Fruit fly (Drosophila melanogaster) whole organism, embryonic: Measurements from ENCODE around the gene GC.

Source experiments
- Atf3 ChIP-seq: fragments of 200-800 bp; sonication (Bioruptor generic); optimal IDR thresholded peaks from 3 replicates; lab custom pipeline; 2016; ENCODE audit warnings: missing biosample characterization, missing genetic modification characterization
- Atf6 ChIP-seq: fragments of 200-800 bp; sonication (Bioruptor generic); IDR thresholded peaks from 2 replicates; pipeline ENCODE4 v1.3.6; 2022; ENCODE audit warnings: missing biosample characterization, missing genetic modification characterization
- BEAF-32 ChIP-seq: fragments of 200-800 bp; sonication (Bioruptor generic); optimal IDR thresholded peaks from 3 replicates; lab custom pipeline; 2017; ENCODE audit warnings: missing biosample characterization, missing genetic modification characterization, mild to moderate bottlenecking, moderate library complexity, missing genetic modification reagents
- CG10959 ChIP-seq: fragments of 200-800 bp; sonication (Bioruptor generic); IDR thresholded peaks from 2 replicates; pipeline ENCODE4 v1.3.6; 2022; ENCODE audit warnings: missing biosample characterization, missing genetic modification characterization
- CG12155 ChIP-seq: fragments of 200-800 bp; sonication (Bioruptor generic); optimal IDR thresholded peaks from 3 replicates; lab custom pipeline; 2016; ENCODE audit warnings: missing biosample characterization, missing genetic modification characterization
- CG12219 ChIP-seq: fragments of 200-800 bp; sonication (Bioruptor generic); optimal IDR thresholded peaks from 3 replicates; lab custom pipeline; 2018; ENCODE audit warnings: missing biosample characterization, mild to moderate bottlenecking, missing genetic modification characterization
- CG13296 ChIP-seq: fragments of 200-800 bp; sonication (Bioruptor generic); optimal IDR thresholded peaks from 3 replicates; lab custom pipeline; 2018; ENCODE audit warnings: missing biosample characterization, mild to moderate bottlenecking, missing genetic modification characterization
- CG1529 ChIP-seq: fragments of 200-800 bp; sonication (Bioruptor generic); optimal IDR thresholded peaks from 3 replicates; lab custom pipeline; 2018; ENCODE audit warnings: missing biosample characterization, missing genetic modification characterization
- CG15696 ChIP-seq: fragments of 200-800 bp; sonication (Bioruptor generic); optimal IDR thresholded peaks from 2 replicates; lab custom pipeline; 2019; ENCODE audit warnings: missing biosample characterization, mild to moderate bottlenecking, missing genetic modification characterization, moderate library complexity
- CG1603 ChIP-seq: fragments of 200-800 bp; sonication (Bioruptor generic); optimal IDR thresholded peaks from 2 replicates; lab custom pipeline; 2019; ENCODE audit warnings: missing biosample characterization, mild to moderate bottlenecking, missing genetic modification characterization, moderate library complexity
- CG16815 ChIP-seq: fragments of 200-800 bp; sonication (Bioruptor generic); optimal IDR thresholded peaks from 3 replicates; lab custom pipeline; 2017; ENCODE audit warnings: missing biosample characterization, mild to moderate bottlenecking, missing genetic modification characterization
- CG17829 ChIP-seq: fragments of 200-800 bp; optimal IDR thresholded peaks from 2 replicates; lab custom pipeline; 2019; ENCODE audit warnings: missing biosample characterization, mild to moderate bottlenecking, missing genetic modification characterization, moderate library complexity
- CG17912 ChIP-seq: fragments of 200-800 bp; sonication (Bioruptor generic); optimal IDR thresholded peaks from 2 replicates; lab custom pipeline; 2018; ENCODE audit warnings: missing biosample characterization, mild to moderate bottlenecking, missing genetic modification characterization
- CG18619 ChIP-seq: fragments of 200-800 bp; sonication (Bioruptor generic); optimal IDR thresholded peaks from 3 replicates; lab custom pipeline; 2017; ENCODE audit warnings: missing biosample characterization, mild to moderate bottlenecking, missing genetic modification characterization
- CG3065 ChIP-seq: fragments of 200-800 bp; sonication (Bioruptor generic); optimal IDR thresholded peaks from 2 replicates; lab custom pipeline; 2016; ENCODE audit warnings: missing biosample characterization, missing genetic modification characterization
- CG32772 ChIP-seq: fragments of 200-800 bp; sonication (Bioruptor generic); IDR thresholded peaks from 2 replicates; pipeline ENCODE4 v1.3.6; 2022; ENCODE audit warnings: missing biosample characterization, missing genetic modification characterization
- CG3281 ChIP-seq: fragments of 200-800 bp; sonication (Bioruptor generic); optimal IDR thresholded peaks from 3 replicates; lab custom pipeline; 2017; ENCODE audit warnings: missing biosample characterization, mild to moderate bottlenecking, missing genetic modification characterization
- CG34224 ChIP-seq: fragments of 200-800 bp; sonication (Bioruptor generic); IDR thresholded peaks from 3 replicates; pipeline ENCODE4 v1.3.6; 2022; ENCODE audit warnings: missing biosample characterization, missing genetic modification characterization; ENCODE audit not compliant: partially characterized antibody
- CG34422 ChIP-seq: fragments of 200-800 bp; sonication (Bioruptor generic); IDR thresholded peaks from 3 replicates; pipeline ENCODE4 v1.3.6; 2022; ENCODE audit warnings: missing biosample characterization, missing genetic modification characterization
- CG4282 ChIP-seq: fragments of 200-800 bp; sonication (Bioruptor generic); optimal IDR thresholded peaks from 2 replicates; lab custom pipeline; 2016; ENCODE audit warnings: missing biosample characterization, missing genetic modification characterization
- CG6791 ChIP-seq: fragments of 200-800 bp; sonication (Bioruptor generic); IDR thresholded peaks from 3 replicates; pipeline ENCODE4 v1.3.6; 2022; ENCODE audit warnings: missing biosample characterization, missing genetic modification characterization; ENCODE audit not compliant: partially characterized antibody
- CG7987 ChIP-seq: fragments of 200-800 bp; sonication (Bioruptor generic); optimal IDR thresholded peaks from 2 replicates; lab custom pipeline; 2018; ENCODE audit warnings: missing biosample characterization, mild to moderate bottlenecking, missing genetic modification characterization, moderate library complexity
- CG8359 ChIP-seq: fragments of 200-800 bp; sonication (Bioruptor generic); optimal IDR thresholded peaks from 2 replicates; lab custom pipeline; 2017; ENCODE audit warnings: missing biosample characterization, mild to moderate bottlenecking, missing genetic modification characterization, borderline replicate concordance
- CG8388 ChIP-seq: fragments of 200-800 bp; sonication (Bioruptor generic); optimal IDR thresholded peaks from 2 replicates; lab custom pipeline; 2019; ENCODE audit warnings: missing biosample characterization, mild to moderate bottlenecking, missing genetic modification characterization, moderate library complexity
- CG9817 ChIP-seq: fragments of 200-800 bp; sonication (Bioruptor generic); optimal IDR thresholded peaks from 2 replicates; lab custom pipeline; 2018; ENCODE audit warnings: missing biosample characterization, mild to moderate bottlenecking, missing genetic modification characterization, moderate library complexity
- Camta ChIP-seq: fragments of 200-800 bp; sonication (Bioruptor generic); optimal IDR thresholded peaks from 2 replicates; lab custom pipeline; 2016; ENCODE audit warnings: missing biosample characterization, missing genetic modification characterization
- Dp ChIP-seq: fragments of 200-800 bp; sonication (Bioruptor generic); optimal IDR thresholded peaks from 2 replicates; lab custom pipeline; 2018; ENCODE audit warnings: missing biosample characterization, mild to moderate bottlenecking, missing genetic modification characterization, moderate library complexity
- Gsc ChIP-seq: fragments of 200-800 bp; sonication (Bioruptor generic); IDR thresholded peaks from 2 replicates; pipeline ENCODE4 v1.3.6; 2022; ENCODE audit warnings: missing biosample characterization, missing genetic modification characterization
- Hmx ChIP-seq: fragments of 200-800 bp; sonication (Bioruptor generic); optimal IDR thresholded peaks from 2 replicates; lab custom pipeline; 2016; ENCODE audit warnings: missing biosample characterization, missing genetic modification characterization
- Lpt ChIP-seq: fragments of >200 bp; optimal IDR thresholded peaks from 2 replicates; lab custom pipeline; 2018; ENCODE audit warnings: missing biosample characterization, missing genetic modification characterization
- NC2β ChIP-seq: fragments of 200-800 bp; sonication (Bioruptor generic); optimal IDR thresholded peaks from 2 replicates; lab custom pipeline; 2016; ENCODE audit warnings: missing biosample characterization, missing genetic modification characterization
- Nf-YB ChIP-seq: fragments of 200-800 bp; sonication (Bioruptor generic); optimal IDR thresholded peaks from 3 replicates; lab custom pipeline; 2019; ENCODE audit warnings: missing biosample characterization, mild to moderate bottlenecking, missing genetic modification characterization, moderate library complexity
- NfI ChIP-seq: fragments of 200-800 bp; sonication (Bioruptor generic); optimal IDR thresholded peaks from 3 replicates; lab custom pipeline; 2018; ENCODE audit warnings: missing biosample characterization, mild to moderate bottlenecking, missing genetic modification characterization, moderate library complexity
- Pdp1 ChIP-seq, 2 experiments: fragments of 200-800 bp; sonication (Bioruptor generic); optimal IDR thresholded peaks; 3 replicates each; lab custom pipeline; 2016; ENCODE audit warnings: missing biosample characterization in 2 of 2, missing genetic modification characterization in 2 of 2, mild to moderate bottlenecking in 1 of 2, moderate library complexity in 1 of 2
- Rfx ChIP-seq: fragments of 200-800 bp; sonication (Bioruptor generic); IDR thresholded peaks from 2 replicates; pipeline ENCODE4 v1.3.6; 2022; ENCODE audit warnings: missing biosample characterization, missing genetic modification characterization
- Ssrp ChIP-seq: fragments of 200-800 bp; sonication (Bioruptor generic); optimal IDR thresholded peaks from 2 replicates; lab custom pipeline; 2018; ENCODE audit warnings: missing biosample characterization, mild to moderate bottlenecking, missing genetic modification characterization, moderate library complexity
- cato ChIP-seq: fragments of 200-800 bp; sonication (Bioruptor generic); optimal IDR thresholded peaks from 2 replicates; lab custom pipeline; 2016; ENCODE audit warnings: missing biosample characterization, missing genetic modification characterization, borderline replicate concordance
- corto ChIP-seq: fragments of 200-800 bp; sonication (Bioruptor generic); optimal IDR thresholded peaks from 2 replicates; lab custom pipeline; 2016; ENCODE audit warnings: missing biosample characterization, mild to moderate bottlenecking, missing genetic modification characterization, moderate library complexity
- eyg ChIP-seq: fragments of 200-800 bp; sonication (Bioruptor generic); optimal IDR thresholded peaks from 3 replicates; lab custom pipeline; 2016; ENCODE audit warnings: missing biosample characterization, missing genetic modification characterization
- ind ChIP-seq: fragments of 200-800 bp; sonication (Bioruptor generic); optimal IDR thresholded peaks from 3 replicates; lab custom pipeline; 2016; ENCODE audit warnings: missing biosample characterization, missing genetic modification characterization
- phol ChIP-seq: fragments of 200-800 bp; sonication (Bioruptor generic); optimal IDR thresholded peaks from 3 replicates; lab custom pipeline; 2018; ENCODE audit warnings: missing biosample characterization, mild to moderate bottlenecking, missing genetic modification characterization, moderate library complexity
- schlank ChIP-seq: fragments of 200-800 bp; sonication (Bioruptor generic); optimal IDR thresholded peaks from 2 replicates; lab custom pipeline; 2018; ENCODE audit warnings: missing biosample characterization, mild to moderate bottlenecking, missing genetic modification characterization
- sob ChIP-seq: fragments of 200-800 bp; sonication (Bioruptor generic); IDR thresholded peaks from 2 replicates; pipeline ENCODE4 v1.3.6; 2022; ENCODE audit warnings: missing biosample characterization, missing genetic modification characterization
- sr ChIP-seq: fragments of 200-800 bp; sonication (Bioruptor generic); IDR thresholded peaks from 3 replicates; pipeline ENCODE4 v1.3.6; 2022; ENCODE audit warnings: missing biosample characterization, missing genetic modification characterization
- ttk ChIP-seq: fragments of 200-800 bp; sonication (Bioruptor generic); IDR thresholded peaks from 2 replicates; pipeline ENCODE4 v2.1.2; 2022; ENCODE audit warnings: missing biosample characterization, missing genetic modification characterization
- unc-4 ChIP-seq: fragments of 200-800 bp; sonication (Bioruptor generic); IDR thresholded peaks from 2 replicates; pipeline ENCODE4 v1.3.6; 2022; ENCODE audit warnings: missing biosample characterization, missing genetic modification characterization; ENCODE audit not compliant: partially characterized antibody
- usp ChIP-seq: fragments of >200 bp; optimal IDR thresholded peaks from 2 replicates; lab custom pipeline; 2017; ENCODE audit warnings: missing biosample characterization, missing genetic modification characterization
- zen2 ChIP-seq: fragments of 200-800 bp; sonication (Bioruptor generic); IDR thresholded peaks from 3 replicates; pipeline ENCODE4 v1.3.6; 2022; ENCODE audit warnings: missing biosample characterization, missing genetic modification characterization; ENCODE audit not compliant: partially characterized antibody
- zf30C ChIP-seq: fragments of 200-800 bp; sonication (Bioruptor generic); optimal IDR thresholded peaks from 3 replicates; lab custom pipeline; 2018; ENCODE audit warnings: missing biosample characterization, mild to moderate bottlenecking, missing genetic modification characterization

GC gene

dm6 chr3L:1591692-1592371 is 37.3 kb downstream of the GC start (continued):
- TF ChIP-seq Rfx (peak; percentile 82), zen2 (GFP tag; lab: Robert Waterston, UW) (no peak), phol (tag; lab: Kevin White, UChicago) (no peak), unc-4 (no peak), Nf-YB (GFP tag; lab: Kevin White, UChicago) (no peak), CG3065 (GFP tag; lab: Kevin White, UChicago) (peak; percentile 3), cato (GFP tag; lab: Kevin White, UChicago) (no peak), Ssrp (tag; lab: Kevin White, UChicago) (no peak), CG8388 (GFP tag; lab: Kevin White, UChicago) (no peak), NfI (peak; percentile 71), CG12219 (GFP tag; lab: Kevin White, UChicago) (peak; percentile 11), sr (GFP tag; lab: Robert Waterston, UW) (no peak), Gsc (no peak), Camta (GFP tag; lab: Kevin White, UChicago) (peak; percentile 71), Atf3 (no peak), Lpt (GFP tag; lab: Kevin White, UChicago) (no peak), eyg (peak; percentile 78), Pdp1 (GFP tag; optimal IDR thresholded peaks at IDR 0.05; lab: Kevin White, UChicago) (peak in 1 of 2 experiments; percentile 23), CG3281 (GFP tag; lab: Kevin White, UChicago) (peak; percentile 93), CG12155 (peak; percentile 46), Atf6 (GFP tag; lab: Robert Waterston, UW) (peak; percentile 92), CG10959 (GFP tag; lab: Robert Waterston, UW) (no peak), schlank (peak; percentile 93), BEAF-32 (no peak), CG13296 (peak; percentile 83), CG17829 (tag; lab: Kevin White, UChicago) (no peak), CG7987 (GFP tag; lab: Kevin White, UChicago) (peak; percentile 96), CG15696 (tag; lab: Kevin White, UChicago) (peak; percentile 57), NC2β (peak; percentile 13), CG1529 (GFP tag; lab: Kevin White, UChicago) (peak; percentile 6), CG8359 (GFP tag; lab: Kevin White, UChicago) (peak; percentile 30), CG9817 (tag; lab: Kevin White, UChicago) (peak; percentile 78), CG18619 (GFP tag; lab: Kevin White, UChicago) (peak; percentile 79), Dp (GFP tag; lab: Kevin White, UChicago) (no peak), ind (no peak), CG34224 (no peak), zf30C (GFP tag; lab: Kevin White, UChicago) (no peak), usp (GFP tag; lab: Kevin White, UChicago) (no peak), Hmx (GFP tag; lab: Kevin White, UChicago) (no peak), CG34422 (GFP tag; lab: Robert Waterston, UW) (no peak), CG16815 (GFP tag; lab: Kevin White, UChicago) (no peak), CG1603 (tag; lab: Kevin White, UChicago) (no peak), CG32772 (no peak), CG6791 (no peak), CG4282 (GFP tag; lab: Kevin White, UChicago) (no peak), corto (GFP tag; lab: Kevin White, UChicago) (peak; percentile 62), ttk (GFP tag; lab: Robert Waterston, UW) (no peak), CG17912 (GFP tag; lab: Kevin White, UChicago) (peak; percentile 7), sob (peak; percentile 84; the same call in 1 of the 2 replicates)
